Worm (Caenorhabditis elegans): ENCODE data around the gene istr-1.

DNA sequence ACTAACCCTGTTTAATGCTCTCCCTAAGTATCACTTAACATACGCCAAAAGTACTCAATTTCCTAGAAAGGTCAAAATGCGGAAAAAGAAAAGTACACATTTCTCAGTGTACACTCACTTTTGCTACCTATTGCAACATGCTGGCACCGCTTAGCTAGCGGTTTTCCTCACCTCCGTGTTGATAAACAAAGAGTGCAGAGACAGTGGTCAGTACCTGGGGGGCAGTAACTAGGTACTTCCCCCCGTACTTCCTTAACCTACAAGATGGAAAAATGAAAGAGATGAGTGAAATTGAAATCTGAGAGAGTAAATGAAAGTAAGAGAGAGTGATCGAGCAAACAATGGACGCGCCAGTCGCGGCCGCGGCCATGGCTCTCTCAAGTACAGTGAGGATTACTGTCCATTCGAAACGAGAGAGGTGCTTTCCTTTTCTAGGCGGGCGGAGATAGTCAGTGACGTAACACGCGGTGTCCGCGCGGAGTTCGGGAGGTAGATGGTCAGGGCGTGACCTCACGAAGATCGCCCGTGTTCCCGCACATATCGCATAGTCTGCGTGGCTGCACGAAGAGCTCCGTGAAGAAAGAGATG is 38.6 kb downstream of the istr-1 start, which contains the start of gene cky-1:
- no peak for TF ChIP-seq unc-39 (tag; optimal IDR thresholded peaks at IDR 0.05)
- no peak for TF ChIP-seq blmp-1 (tag; optimal IDR thresholded peaks at IDR 0.05)
- no peak for TF ChIP-seq drap-1 (GFP tag; optimal IDR thresholded peaks at IDR 0.05)
- no peak for TF ChIP-seq M03D4.4 (tag; optimal IDR thresholded peaks at IDR 0.05)
- no peak for TF ChIP-seq nhr-28 (tag; optimal IDR thresholded peaks at IDR 0.05)
- TF ChIP-seq snpc-4 (tag; optimal IDR thresholded peaks at IDR 0.05): no peak
- no peak for TF ChIP-seq nhr-76 (tag; optimal IDR thresholded peaks at IDR 0.05)
- TF ChIP-seq ces-1 (GFP tag; optimal IDR thresholded peaks at IDR 0.05): no peak
- TF ChIP-seq nhr-237 (tag; optimal IDR thresholded peaks at IDR 0.05): no peak
- TF ChIP-seq nhr-12 (tag; optimal IDR thresholded peaks at IDR 0.05): no peak
- no peak for TF ChIP-seq lsy-2 (tag; optimal IDR thresholded peaks at IDR 0.05)
